Worm (Caenorhabditis elegans) whole organism, L4 larva: ENCODE data around the gene pkc-1.

ENCODE experiments used
- D1046.2 ChIP-seq: fragments of 200-800 bp; sonication (Bioruptor generic); IDR thresholded peaks from 2 replicates; pipeline ENCODE4 v1.3.6; 2022; ENCODE audit warnings: missing genetic modification characterization, missing compliant biosample characterization
- F10B5.3 ChIP-seq: sonication (generic microtip); optimal IDR thresholded peaks from 2 replicates; lab custom pipeline; 2016; ENCODE audit warnings: mild to moderate bottlenecking, missing genetic modification characterization, missing compliant biosample characterization
- F26F4.8 ChIP-seq: fragments of 200-800 bp; sonication (Bioruptor generic); conservative IDR thresholded peaks from 2 replicates; pipeline ENCODE4 v1.3.6; 2022; ENCODE audit warnings: missing genetic modification characterization, missing compliant biosample characterization
- F37D6.2 ChIP-seq: sonication (generic microtip); optimal IDR thresholded peaks from 2 replicates; lab custom pipeline; 2016; ENCODE audit warnings: mild to moderate bottlenecking, missing genetic modification characterization, missing compliant biosample characterization
- T26A8.4 ChIP-seq: fragments of 200-800 bp; sonication (Bioruptor generic); IDR thresholded peaks from 2 replicates; pipeline ENCODE4 v1.3.6; 2022; ENCODE audit warnings: missing genetic modification characterization, missing compliant biosample characterization
- Y105C5A.15 ChIP-seq: fragments of 200-800 bp; sonication (Bioruptor generic); IDR thresholded peaks from 2 replicates; pipeline ENCODE4 v1.3.6; 2022; ENCODE audit warnings: missing genetic modification characterization, missing compliant biosample characterization
- Y48G9A.11 ChIP-seq: fragments of 200-800 bp; sonication (Bioruptor generic); IDR thresholded peaks from 2 replicates; pipeline ENCODE4 v1.3.6; 2022; ENCODE audit warnings: missing genetic modification reagents, missing genetic modification characterization, missing compliant biosample characterization
- Y75B8A.6 ChIP-seq: fragments of 200-800 bp; sonication (Bioruptor generic); IDR thresholded peaks from 2 replicates; pipeline ENCODE4 v1.3.6; 2022; ENCODE audit warnings: missing genetic modification reagents, missing genetic modification characterization, missing compliant biosample characterization
- ZK337.2 ChIP-seq: fragments of 200-800 bp; sonication (Bioruptor generic); IDR thresholded peaks from 2 replicates; pipeline ENCODE4 v1.3.6; 2022; ENCODE audit warnings: missing genetic modification reagents, missing genetic modification characterization, missing compliant biosample characterization
- ZK546.5 ChIP-seq, 2 experiments: sonication (generic microtip); optimal IDR thresholded peaks; 2 replicates each; lab custom pipeline; 2017; ENCODE audit warnings: missing biosample characterization in 2 of 2, missing genetic modification characterization in 2 of 2
- aha-1 ChIP-seq: fragments of 150-350 bp; peaks from one replicate; lab custom pipeline; 2014; ENCODE audit warnings: missing biosample characterization, missing genetic modification characterization
- ama-1 ChIP-seq: fragments of 150-350 bp; optimal IDR thresholded peaks from 2 replicates; lab custom pipeline; 2014; ENCODE audit warnings: inconsistent platforms, mixed read lengths
- ceh-44 ChIP-seq: fragments of 200-800 bp; sonication (Bioruptor generic); IDR thresholded peaks from 2 replicates; pipeline ENCODE4 v1.3.6; 2022; ENCODE audit warnings: missing genetic modification reagents, missing genetic modification characterization, missing compliant biosample characterization
- ceh-62 ChIP-seq: sonication (generic microtip); optimal IDR thresholded peaks from 2 replicates; lab custom pipeline; 2017; ENCODE audit warnings: missing biosample characterization, missing genetic modification characterization
- ces-1 ChIP-seq: fragments of 150-350 bp; sonication (generic microtip); optimal IDR thresholded peaks from 4 replicates; lab custom pipeline; 2014; ENCODE audit warnings: missing biosample characterization, missing genetic modification reagents, missing genetic modification characterization
- cey-2 ChIP-seq: sonication (generic microtip); optimal IDR thresholded peaks from 3 replicates; lab custom pipeline; 2017; ENCODE audit warnings: missing genetic modification characterization, mild to moderate bottlenecking, missing compliant biosample characterization, antibody characterized with exemption, borderline replicate concordance; ENCODE audit not compliant: insufficient read depth
- daf-16 ChIP-seq, 3 experiments: sonication (generic microtip); optimal IDR thresholded peaks; 2 replicates each; lab custom pipeline; 2016 to 2017; ENCODE audit warnings: missing genetic modification characterization in 3 of 3, missing genetic modification reagents in 3 of 3, mild to moderate bottlenecking in 2 of 3, missing compliant biosample characterization in 2 of 3, missing biosample characterization in 1 of 3, moderate library complexity in 1 of 3
- dmd-9 ChIP-seq: fragments of 200-800 bp; sonication (Bioruptor generic); IDR thresholded peaks from 2 replicates; pipeline ENCODE4 v1.3.6; 2022; ENCODE audit warnings: missing genetic modification reagents, missing genetic modification characterization, missing compliant biosample characterization
- dpl-1 ChIP-seq: fragments of 150-350 bp; optimal IDR thresholded peaks from 2 replicates; lab custom pipeline; 2014; ENCODE audit warnings: missing biosample characterization, missing genetic modification reagents, missing genetic modification characterization
- dve-1 ChIP-seq: sonication (generic microtip); optimal IDR thresholded peaks from 2 replicates; lab custom pipeline; 2017; ENCODE audit warnings: antibody characterized with exemption, mild to moderate bottlenecking, missing genetic modification characterization, missing compliant biosample characterization; ENCODE audit not compliant: insufficient read depth
- fos-1 ChIP-seq: fragments of 150-350 bp; optimal IDR thresholded peaks from 2 replicates; lab custom pipeline; 2014; ENCODE audit warnings: missing biosample characterization, missing genetic modification characterization
- gei-8 ChIP-seq: fragments of 200-800 bp; sonication (Bioruptor generic); optimal IDR thresholded peaks from 2 replicates; lab custom pipeline; 2018; ENCODE audit warnings: mild to moderate bottlenecking, missing genetic modification characterization, missing compliant biosample characterization
- hlh-30 ChIP-seq: sonication (generic microtip); optimal IDR thresholded peaks from 2 replicates; lab custom pipeline; 2017; ENCODE audit warnings: antibody characterized with exemption, mild to moderate bottlenecking, missing genetic modification characterization, missing compliant biosample characterization; ENCODE audit not compliant: insufficient read depth
- hmg-1.1 ChIP-seq: fragments of 200-800 bp; sonication (Bioruptor generic); IDR thresholded peaks from 2 replicates; pipeline ENCODE4 v1.3.6; 2022; ENCODE audit warnings: missing genetic modification reagents, missing genetic modification characterization, missing compliant biosample characterization
- lim-7 ChIP-seq: fragments of 200-800 bp; sonication (Bioruptor generic); IDR thresholded peaks from 2 replicates; pipeline ENCODE4 v1.3.6; 2022; ENCODE audit warnings: missing genetic modification characterization, missing compliant biosample characterization
- lin-13 ChIP-seq: fragments of 150-350 bp; optimal IDR thresholded peaks from 2 replicates; lab custom pipeline; 2014; ENCODE audit warnings: missing biosample characterization, missing genetic modification reagents, missing genetic modification characterization
- lin-29 ChIP-seq: fragments of 200-800 bp; sonication (Bioruptor generic); IDR thresholded peaks from 2 replicates; pipeline ENCODE4 v1.3.6; 2022; ENCODE audit warnings: missing genetic modification reagents, missing genetic modification characterization, missing compliant biosample characterization
- lin-39 ChIP-seq: fragments of 150-350 bp; optimal IDR thresholded peaks from 2 replicates; lab custom pipeline; 2014; ENCODE audit warnings: missing biosample characterization, missing genetic modification reagents, missing genetic modification characterization
- lsy-2 ChIP-seq, 2 experiments: fragments of 150-350 bp in 1 of 2; sonication (generic microtip) in 1 of 2; optimal IDR thresholded peaks; 2 replicates each; lab custom pipeline; 2014 to 2017; ENCODE audit warnings: missing biosample characterization in 2 of 2, missing genetic modification characterization in 2 of 2
- madf-9 ChIP-seq: fragments of 200-800 bp; sonication (Bioruptor generic); conservative IDR thresholded peaks from 2 replicates; pipeline ENCODE4 v1.3.6; 2022; ENCODE audit warnings: missing genetic modification reagents, missing genetic modification characterization, missing compliant biosample characterization
- mdl-1 ChIP-seq, 2 experiments: fragments of 150-350 bp in 1 of 2; sonication (generic microtip) in 1 of 2; optimal IDR thresholded peaks; 2 replicates each; lab custom pipeline; 2014 to 2017; ENCODE audit warnings: missing biosample characterization in 2 of 2, missing genetic modification characterization in 2 of 2
- mdt-29 ChIP-seq: fragments of 200-800 bp; sonication (Bioruptor generic); IDR thresholded peaks from 2 replicates; pipeline ENCODE4 v1.3.6; 2022; ENCODE audit warnings: missing genetic modification reagents, missing genetic modification characterization, missing compliant biosample characterization
- mes-2 ChIP-seq: sonication (generic microtip); optimal IDR thresholded peaks from 2 replicates; lab custom pipeline; 2016; ENCODE audit warnings: missing genotype, mild to moderate bottlenecking, missing genetic modification characterization, missing compliant biosample characterization; ENCODE audit not compliant: poor library complexity, severe bottlenecking
- mxl-3 ChIP-seq: fragments of 200-800 bp; sonication (Bioruptor generic); optimal IDR thresholded peaks from 2 replicates; lab custom pipeline; 2018; ENCODE audit warnings: mild to moderate bottlenecking, missing genetic modification characterization, missing compliant biosample characterization
- nhr-102 ChIP-seq: sonication (generic microtip); optimal IDR thresholded peaks from 2 replicates; lab custom pipeline; 2016; ENCODE audit warnings: mild to moderate bottlenecking, missing genetic modification characterization, moderate library complexity, missing compliant biosample characterization
- nhr-28 ChIP-seq: fragments of 150-350 bp; optimal IDR thresholded peaks from 2 replicates; lab custom pipeline; 2014; ENCODE audit warnings: missing biosample characterization, missing genetic modification characterization
- nhr-42 ChIP-seq: fragments of 200-800 bp; sonication (Bioruptor generic); IDR thresholded peaks from 2 replicates; pipeline ENCODE4 v1.3.6; 2022; ENCODE audit warnings: missing genetic modification characterization, missing compliant biosample characterization
- nhr-6 ChIP-seq: fragments of 150-350 bp; optimal IDR thresholded peaks from 2 replicates; lab custom pipeline; 2014; ENCODE audit warnings: missing biosample characterization, missing genetic modification characterization
- nhr-76 ChIP-seq: fragments of 150-350 bp; optimal IDR thresholded peaks from 2 replicates; lab custom pipeline; 2014; ENCODE audit warnings: missing biosample characterization, missing genetic modification characterization
- nhr-77 ChIP-seq: fragments of 150-350 bp; optimal IDR thresholded peaks from 2 replicates; lab custom pipeline; 2014; ENCODE audit warnings: missing biosample characterization, missing genetic modification characterization
- pqm-1 ChIP-seq: sonication (generic microtip); optimal IDR thresholded peaks from 2 replicates; lab custom pipeline; 2017; ENCODE audit warnings: missing biosample characterization, missing genetic modification characterization
- sdz-12 ChIP-seq: fragments of 200-800 bp; sonication (Bioruptor generic); optimal IDR thresholded peaks from 2 replicates; lab custom pipeline; 2018; ENCODE audit warnings: mild to moderate bottlenecking, missing genetic modification characterization, missing compliant biosample characterization
- set-16 ChIP-seq: fragments of 200-800 bp; sonication (Bioruptor generic); IDR thresholded peaks from 2 replicates; pipeline ENCODE4 v1.3.6; 2022; ENCODE audit warnings: missing genetic modification reagents, missing genetic modification characterization, missing compliant biosample characterization
- tag-97 ChIP-seq: fragments of 200-800 bp; sonication (Bioruptor generic); IDR thresholded peaks from 2 replicates; pipeline ENCODE4 v1.3.6; 2022; ENCODE audit warnings: missing genetic modification characterization, missing compliant biosample characterization
- unc-62 ChIP-seq, 3 experiments: fragments of 150-350 bp in 1 of 3; sonication (generic microtip); optimal IDR thresholded peaks in 2 of 3; peaks in 1 of 3; 1 replicate in 1 of 3; 2 replicates in 2 of 3; lab custom pipeline; 2014 to 2017; ENCODE audit warnings: missing biosample characterization in 3 of 3, missing genetic modification characterization in 3 of 3, missing genetic modification reagents in 3 of 3, missing genotype in 1 of 3
- zfp-3 ChIP-seq: fragments of 200-800 bp; sonication (Bioruptor generic); conservative IDR thresholded peaks from 2 replicates; pipeline ENCODE4 v1.3.6; 2022; ENCODE audit warnings: missing genetic modification reagents, missing genetic modification characterization, missing compliant biosample characterization
- zip-2 ChIP-seq: fragments of 150-350 bp; optimal IDR thresholded peaks from 2 replicates; lab custom pipeline; 2014; ENCODE audit warnings: missing biosample characterization, missing genetic modification characterization

The pkc-1 gene

ce11 chrV:11989861-11990260, 42.1 kb downstream of the pkc-1 start:
- TF ChIP-seq madf-9 (GFP tag; lab: Robert Waterston, UW) (no peak), lsy-2 (tag; optimal IDR thresholded peaks at IDR 0.05; lab: Kevin White, UChicago) (peak in 1 of 2 experiments; percentile 43), nhr-28 (tag; lab: Kevin White, UChicago) (no peak), dve-1 (tag; lab: Kevin White, UChicago) (peak; percentile 50), nhr-6 (peak; percentile 81), tag-97 (no peak), ama-1 (no peak), F26F4.8 (no peak)
- TF ChIP-seq, all 104 proteins: peak for 3

ce11 chrV:11986078-11986869, 45.7 kb downstream of the pkc-1 start:
- no peak for TF ChIP-seq nhr-42
- TF ChIP-seq ZK337.2 (GFP tag; lab: Robert Waterston, UW): no peak
- TF ChIP-seq ceh-62 (tag; lab: Kevin White, UChicago): no peak
- TF ChIP-seq fos-1 (tag; lab: Kevin White, UChicago): no peak
- TF ChIP-seq mdl-1 (tag; optimal IDR thresholded peaks at IDR 0.05; lab: Kevin White, UChicago): no peak
- TF ChIP-seq Y105C5A.15: no peak
- no peak for TF ChIP-seq mes-2
- no peak for TF ChIP-seq nhr-77 (tag; lab: Kevin White, UChicago)
- no peak for TF ChIP-seq mxl-3 (GFP tag; lab: Kevin White, UChicago)
- no peak for TF ChIP-seq lin-29 (GFP tag; lab: Robert Waterston, UW)
- TF ChIP-seq ces-1: peak; percentile 62
- TF ChIP-seq F10B5.3 (tag; lab: Kevin White, UChicago): no peak
- no peak for TF ChIP-seq lim-7 (GFP tag; lab: Robert Waterston, UW)
- TF ChIP-seq D1046.2 (GFP tag; lab: Robert Waterston, UW): no peak
- no peak for TF ChIP-seq daf-16 (GFP tag; optimal IDR thresholded peaks at IDR 0.05; lab: Kevin White, UChicago)
- peak; percentile 22 for TF ChIP-seq daf-16 (tag; optimal IDR thresholded peaks at IDR 0.05; lab: Kevin White, UChicago)
- TF ChIP-seq F26F4.8: no peak
- TF ChIP-seq nhr-76 (tag; lab: Kevin White, UChicago): no peak
- no peak for TF ChIP-seq mdt-29
- TF ChIP-seq zfp-3 (GFP tag; lab: Robert Waterston, UW): no peak
- TF ChIP-seq dpl-1: peak; percentile 4
- TF ChIP-seq madf-9 (GFP tag; lab: Robert Waterston, UW): no peak
- peak; percentile 61 for TF ChIP-seq pqm-1 (tag; lab: Kevin White, UChicago)
- TF ChIP-seq hlh-30 (tag; lab: Kevin White, UChicago): no peak
- TF ChIP-seq lin-13 (GFP tag; lab: Kevin White, UChicago): no peak
- TF ChIP-seq Y48G9A.11: no peak
- peak; percentile 3 for TF ChIP-seq aha-1
- TF ChIP-seq sdz-12 (GFP tag; lab: Kevin White, UChicago): no peak
- no peak for TF ChIP-seq cey-2 (tag; lab: Kevin White, UChicago)
- peak; percentile 65 for TF ChIP-seq nhr-6
- TF ChIP-seq ceh-44 (GFP tag; lab: Robert Waterston, UW): no peak
- no peak for TF ChIP-seq F37D6.2 (tag; lab: Kevin White, UChicago)
- no peak for TF ChIP-seq dmd-9
- TF ChIP-seq unc-62 (GFP tag; optimal IDR thresholded peaks at IDR 0.05 in 1 of 2; lab: Kevin White, UChicago): no peak
- TF ChIP-seq unc-62 (tag; optimal IDR thresholded peaks at IDR 0.05; lab: Kevin White, UChicago): no peak
- no peak for TF ChIP-seq ama-1
- no peak for TF ChIP-seq Y75B8A.6 (GFP tag; lab: Robert Waterston, UW)
- no peak for TF ChIP-seq gei-8 (GFP tag; lab: Kevin White, UChicago)
- no peak for TF ChIP-seq T26A8.4
- no peak for TF ChIP-seq nhr-102
- TF ChIP-seq lin-39 (tag; lab: Kevin White, UChicago): no peak
- TF ChIP-seq ZK546.5 (tag; optimal IDR thresholded peaks at IDR 0.05; lab: Kevin White, UChicago): no peak
- no peak for TF ChIP-seq hmg-1.1 (GFP tag; lab: Robert Waterston, UW)
- no peak for TF ChIP-seq zip-2
- no peak for TF ChIP-seq dve-1 (tag; lab: Kevin White, UChicago)
- TF ChIP-seq set-16 (GFP tag; lab: Robert Waterston, UW): no peak
